Worm (Caenorhabditis elegans) whole organism, L1 larva: Measurements from ENCODE around the gene pho-14.

ENCODE experiments used
- C04F5.9 ChIP-seq: sonication (generic microtip); optimal IDR thresholded peaks from 2 replicates; lab custom pipeline; 2016; ENCODE audit warnings: missing genetic modification characterization, missing compliant biosample characterization
- C16A3.4 ChIP-seq: fragments of 150-350 bp; optimal IDR thresholded peaks from 2 replicates; lab custom pipeline; 2014; ENCODE audit warnings: missing biosample characterization, missing genetic modification characterization
- F16B12.6 ChIP-seq: fragments of 150-350 bp; optimal IDR thresholded peaks from 2 replicates; lab custom pipeline; 2014; ENCODE audit warnings: missing biosample characterization, missing genetic modification characterization
- Y116A8C.19 ChIP-seq: sonication (generic microtip); optimal IDR thresholded peaks from 2 replicates; lab custom pipeline; 2016; ENCODE audit warnings: missing compliant biosample characterization, missing genetic modification characterization, borderline replicate concordance
- alr-1 ChIP-seq: fragments of 200-800 bp; sonication (Bioruptor generic); optimal IDR thresholded peaks from 2 replicates; lab custom pipeline; 2018; ENCODE audit warnings: borderline replicate concordance, mild to moderate bottlenecking, missing genetic modification characterization, missing compliant biosample characterization
- aly-2 ChIP-seq: fragments of 150-350 bp; optimal IDR thresholded peaks from 2 replicates; lab custom pipeline; 2014; ENCODE audit warnings: missing biosample characterization, missing genetic modification characterization
- ceh-63 ChIP-seq: fragments of 200-800 bp; sonication (Bioruptor generic); optimal IDR thresholded peaks from 2 replicates; lab custom pipeline; 2018; ENCODE audit warnings: mild to moderate bottlenecking, missing genetic modification characterization, missing compliant biosample characterization
- ceh-8 ChIP-seq: fragments of 200-800 bp; sonication (Bioruptor generic); optimal IDR thresholded peaks from 2 replicates; lab custom pipeline; 2018; ENCODE audit warnings: mild to moderate bottlenecking, missing genetic modification characterization, moderate library complexity, missing compliant biosample characterization
- ceh-82 ChIP-seq, 3 experiments: fragments of 150-350 bp in 1 of 3; sonication (generic microtip) in 2 of 3; optimal IDR thresholded peaks; 2 replicates each; lab custom pipeline; 2014 to 2017; ENCODE audit warnings: missing biosample characterization in 3 of 3, missing genetic modification characterization in 3 of 3
- ceh-90 ChIP-seq: sonication (generic microtip); optimal IDR thresholded peaks from 2 replicates; lab custom pipeline; 2016; ENCODE audit warnings: missing genetic modification characterization, missing compliant biosample characterization
- ces-1 ChIP-seq: fragments of 150-350 bp; optimal IDR thresholded peaks from 2 replicates; lab custom pipeline; 2014; ENCODE audit warnings: missing biosample characterization, missing genetic modification reagents, missing genetic modification characterization
- dpl-1 ChIP-seq, 3 experiments: fragments of 150-350 bp in 2 of 3; sonication (generic microtip) in 1 of 3; optimal IDR thresholded peaks; 2 replicates each; lab custom pipeline; 2014 to 2017; ENCODE audit warnings: missing biosample characterization in 3 of 3, missing genetic modification characterization in 3 of 3, missing genetic modification reagents in 3 of 3
- dsc-1 ChIP-seq: sonication (generic microtip); optimal IDR thresholded peaks from 2 replicates; lab custom pipeline; 2016; ENCODE audit warnings: mild to moderate bottlenecking, missing genetic modification characterization, missing compliant biosample characterization
- efl-1 ChIP-seq, 4 experiments: fragments of 150-350 bp; optimal IDR thresholded peaks in 3 of 4; peaks in 1 of 4; 1 replicate in 1 of 4; 2 replicates in 3 of 4; lab custom pipeline; 2014; ENCODE audit warnings: missing biosample characterization in 2 of 4, missing genetic modification characterization in 2 of 4, missing genetic modification reagents in 2 of 4
- efl-3 ChIP-seq: fragments of 200-800 bp; sonication (Bioruptor generic); optimal IDR thresholded peaks from 2 replicates; lab custom pipeline; 2018; ENCODE audit warnings: mild to moderate bottlenecking, missing genetic modification characterization, missing compliant biosample characterization
- egl-13 ChIP-seq: sonication (generic microtip); optimal IDR thresholded peaks from 2 replicates; lab custom pipeline; 2016; ENCODE audit warnings: missing genotype, missing genetic modification reagents, missing genetic modification characterization, missing compliant biosample characterization
- egl-27 ChIP-seq, 2 experiments: fragments of 150-350 bp in 1 of 2; sonication (generic microtip); optimal IDR thresholded peaks; 3 replicates each; lab custom pipeline; 2017 to 2018; ENCODE audit warnings: missing biosample characterization in 2 of 2, missing genetic modification characterization in 2 of 2, missing genetic modification reagents in 2 of 2
- elt-2 ChIP-seq: sonication (generic microtip); optimal IDR thresholded peaks from 2 replicates; lab custom pipeline; 2016; ENCODE audit warnings: missing genetic modification characterization, mild to moderate bottlenecking, inconsistent platforms, missing compliant biosample characterization, missing genetic modification reagents
- fkh-10 ChIP-seq: sonication (generic microtip); optimal IDR thresholded peaks from 2 replicates; lab custom pipeline; 2017; ENCODE audit warnings: missing biosample characterization, missing genetic modification reagents, missing genetic modification characterization
- fkh-4 ChIP-seq: sonication (generic microtip); optimal IDR thresholded peaks from 2 replicates; lab custom pipeline; 2016; ENCODE audit warnings: missing compliant biosample characterization, missing genetic modification characterization, borderline replicate concordance
- fos-1 ChIP-seq: fragments of 150-350 bp; optimal IDR thresholded peaks from 2 replicates; lab custom pipeline; 2014; ENCODE audit warnings: missing biosample characterization, missing genetic modification characterization
- jun-1 ChIP-seq: fragments of 150-350 bp; optimal IDR thresholded peaks from 2 replicates; lab custom pipeline; 2014; ENCODE audit warnings: missing biosample characterization, missing genetic modification reagents, missing genetic modification characterization
- lin-14 ChIP-seq: fragments of 200-800 bp; sonication (Bioruptor generic); optimal IDR thresholded peaks from 2 replicates; lab custom pipeline; 2018; ENCODE audit warnings: mild to moderate bottlenecking, missing genetic modification characterization, moderate library complexity, missing compliant biosample characterization
- lin-15B ChIP-seq: fragments of 150-350 bp; sonication (generic microtip); optimal IDR thresholded peaks from 3 replicates; lab custom pipeline; 2014; ENCODE audit warnings: missing biosample characterization, missing genetic modification characterization
- lin-35 ChIP-seq, 2 experiments: fragments of 150-350 bp; optimal IDR thresholded peaks; 2 replicates each; lab custom pipeline; 2014; ENCODE audit warnings: missing biosample characterization in 2 of 2, missing genetic modification characterization in 2 of 2, missing genetic modification reagents in 2 of 2
- lir-3 ChIP-seq: sonication (generic microtip); optimal IDR thresholded peaks from 2 replicates; lab custom pipeline; 2016; ENCODE audit warnings: mild to moderate bottlenecking, missing genetic modification characterization, moderate library complexity, missing compliant biosample characterization; ENCODE audit not compliant: poor library complexity
- mab-9 ChIP-seq: fragments of 200-800 bp; sonication (Bioruptor generic); IDR thresholded peaks from 2 replicates; pipeline ENCODE4 v1.3.6; 2022; ENCODE audit warnings: missing genetic modification reagents, missing genetic modification characterization, missing compliant biosample characterization
- mef-2 ChIP-seq: fragments of 150-350 bp; optimal IDR thresholded peaks from 2 replicates; lab custom pipeline; 2014; ENCODE audit warnings: missing biosample characterization, missing genetic modification characterization
- nhr-12 ChIP-seq: sonication (generic microtip); optimal IDR thresholded peaks from 2 replicates; lab custom pipeline; 2017; ENCODE audit warnings: missing biosample characterization, missing genetic modification characterization
- nhr-237 ChIP-seq: fragments of 150-350 bp; optimal IDR thresholded peaks from 2 replicates; lab custom pipeline; 2014; ENCODE audit warnings: missing biosample characterization, missing genetic modification characterization
- nhr-28 ChIP-seq: fragments of 150-350 bp; optimal IDR thresholded peaks from 2 replicates; lab custom pipeline; 2014; ENCODE audit warnings: missing biosample characterization, missing genetic modification characterization
- nhr-47 ChIP-seq: sonication (generic microtip); optimal IDR thresholded peaks from 2 replicates; lab custom pipeline; 2016; ENCODE audit warnings: mild to moderate bottlenecking, missing genetic modification characterization, moderate library complexity, missing compliant biosample characterization
- nhr-71 ChIP-seq: sonication (generic microtip); optimal IDR thresholded peaks from 2 replicates; lab custom pipeline; 2016; ENCODE audit warnings: mild to moderate bottlenecking, missing genetic modification characterization, moderate library complexity, missing compliant biosample characterization
- nhr-84 ChIP-seq: sonication (generic microtip); optimal IDR thresholded peaks from 2 replicates; lab custom pipeline; 2017; ENCODE audit warnings: missing biosample characterization, missing genetic modification characterization
- nhr-85 ChIP-seq: sonication (generic microtip); peaks from one replicate; lab custom pipeline; 2016; ENCODE audit warnings: missing genetic modification characterization, inconsistent platforms, missing compliant biosample characterization
- pag-3 ChIP-seq: sonication (generic microtip); optimal IDR thresholded peaks from 2 replicates; lab custom pipeline; 2017; ENCODE audit warnings: missing genetic modification characterization, mild to moderate bottlenecking, missing compliant biosample characterization, antibody characterized with exemption, borderline replicate concordance; ENCODE audit not compliant: insufficient read depth
- pax-3 ChIP-seq: fragments of 200-800 bp; sonication (Bioruptor generic); optimal IDR thresholded peaks from 2 replicates; lab custom pipeline; 2018; ENCODE audit warnings: mild to moderate bottlenecking, missing genetic modification characterization, moderate library complexity, missing compliant biosample characterization
- skn-1 ChIP-seq: fragments of 150-350 bp; optimal IDR thresholded peaks from 2 replicates; lab custom pipeline; 2014; ENCODE audit warnings: missing biosample characterization, missing genetic modification characterization
- snpc-4 ChIP-seq: fragments of 150-350 bp; optimal IDR thresholded peaks from 2 replicates; lab custom pipeline; 2014; ENCODE audit warnings: missing biosample characterization, missing genetic modification characterization
- snu-23 ChIP-seq: sonication (generic microtip); optimal IDR thresholded peaks from 2 replicates; lab custom pipeline; 2016; ENCODE audit warnings: missing genetic modification characterization, missing compliant biosample characterization
- swsn-7 ChIP-seq: sonication (generic microtip); optimal IDR thresholded peaks from 2 replicates; lab custom pipeline; 2016; ENCODE audit warnings: missing genetic modification characterization, missing compliant biosample characterization
- tlp-1 ChIP-seq: fragments of 150-350 bp; optimal IDR thresholded peaks from 2 replicates; lab custom pipeline; 2014; ENCODE audit warnings: missing biosample characterization, missing genetic modification characterization
- unc-62 ChIP-seq: fragments of 150-350 bp; optimal IDR thresholded peaks from 2 replicates; lab custom pipeline; 2014; ENCODE audit warnings: missing biosample characterization, missing genetic modification reagents, missing genetic modification characterization
- unc-86 ChIP-seq: sonication (generic microtip); optimal IDR thresholded peaks from 2 replicates; lab custom pipeline; 2016; ENCODE audit warnings: missing genetic modification characterization, missing compliant biosample characterization
- vab-15 ChIP-seq: sonication (generic microtip); optimal IDR thresholded peaks from 2 replicates; lab custom pipeline; 2017; ENCODE audit warnings: missing genotype, mild to moderate bottlenecking, missing genetic modification characterization, missing compliant biosample characterization
- ztf-11 ChIP-seq, 2 experiments: sonication (generic microtip); optimal IDR thresholded peaks; 2 replicates each; lab custom pipeline; 2016 to 2017; ENCODE audit warnings: missing genetic modification characterization in 2 of 2, missing biosample characterization in 1 of 2, missing compliant biosample characterization in 1 of 2
- ztf-4 ChIP-seq: fragments of 150-350 bp; optimal IDR thresholded peaks from 2 replicates; lab custom pipeline; 2014; ENCODE audit warnings: missing biosample characterization, missing genetic modification characterization

Gene pho-14

DNA sequence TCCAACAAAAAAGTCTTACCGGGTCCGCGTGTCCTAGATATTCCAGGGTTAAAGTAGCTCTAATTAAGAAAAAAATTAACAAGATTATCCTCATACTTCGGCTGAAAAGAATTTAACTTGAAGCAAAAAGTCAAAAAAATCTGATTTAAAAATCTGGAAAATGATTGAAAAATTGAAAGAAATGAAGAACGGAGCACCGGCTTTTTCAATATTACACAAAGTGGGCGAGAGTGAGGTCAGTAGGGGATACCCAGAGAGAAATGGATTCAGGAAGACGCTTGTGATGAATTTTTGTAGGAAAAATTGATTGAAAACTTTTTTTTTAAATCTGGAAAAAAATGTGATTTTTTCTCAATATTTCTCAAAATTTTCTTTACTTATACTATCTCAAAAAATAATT is at the start of gene pho-14:
TSS of gene pho-14 (minus strand) at position 101 of the 400 bp plus-strand sequence.
- TF ChIP-seq swsn-7 (tag; lab: Kevin White, UChicago) (no peak), skn-1 (no peak), ceh-90 (no peak), ceh-82 (tag; optimal IDR thresholded peaks at IDR 0.05; lab: Kevin White, UChicago) (no peak), ceh-63 (no peak), elt-2 (tag; lab: Kevin White, UChicago) (no peak), lir-3 (tag; lab: Kevin White, UChicago) (no peak), tlp-1 (tag; lab: Kevin White, UChicago) (no peak), dpl-1 (GFP tag; optimal IDR thresholded peaks at IDR 0.05; lab: Kevin White, UChicago) (no peak), Y116A8C.19 (tag; lab: Kevin White, UChicago) (no peak), nhr-85 (no peak), fkh-4 (no peak), pag-3 (no peak), lin-14 (GFP tag; lab: Kevin White, UChicago) (no peak)

- TF ChIP-seq mef-2 (no peak), swsn-7 (tag; lab: Kevin White, UChicago) (no peak), nhr-47 (tag; lab: Kevin White, UChicago) (no peak), pax-3 (tag; lab: Kevin White, UChicago) (no peak), efl-1 (optimal IDR thresholded peaks at IDR 0.05; lab: Kevin White, UChicago) (no peak), efl-1 (GFP tag; optimal IDR thresholded peaks at IDR 0.05 in 1 of 2; lab: Kevin White, UChicago) (no peak), aly-2 (tag; lab: Kevin White, UChicago) (no peak), snu-23 (no peak), skn-1 (no peak), ceh-82 (tag; optimal IDR thresholded peaks at IDR 0.05; lab: Kevin White, UChicago) (no peak), efl-3 (GFP tag; lab: Kevin White, UChicago) (no peak), snpc-4 (tag; lab: Kevin White, UChicago) (no peak), C04F5.9 (no peak), alr-1 (tag; lab: Kevin White, UChicago) (no peak), unc-62 (GFP tag; lab: Kevin White, UChicago) (no peak), nhr-28 (tag; lab: Kevin White, UChicago) (no peak), nhr-237 (tag; lab: Kevin White, UChicago) (no peak)
Measured at ce11 chrII:1149390-1149789, 48.8 kb upstream of the pho-14 start.

ce11 chrII:1143173-1143738 is 42.6 kb upstream of the pho-14 start:
- no peak for TF ChIP-seq nhr-84
- no peak for TF ChIP-seq unc-86 (tag; lab: Kevin White, UChicago)
- TF ChIP-seq vab-15 = no peak
- no peak for TF ChIP-seq ceh-8
- no peak for TF ChIP-seq nhr-12 (tag; lab: Kevin White, UChicago)
- TF ChIP-seq skn-1 = no peak
- no peak for TF ChIP-seq C16A3.4
- no peak for TF ChIP-seq mab-9 (GFP tag; lab: Robert Waterston, UW)
- no peak for TF ChIP-seq tlp-1 (tag; lab: Kevin White, UChicago)
- TF ChIP-seq ceh-82 (tag; optimal IDR thresholded peaks at IDR 0.05; lab: Kevin White, UChicago) = no peak
- peak in 1 of 2 experiments; percentile 42 for TF ChIP-seq lin-35 (GFP tag; optimal IDR thresholded peaks at IDR 0.05; lab: Kevin White, UChicago)
- TF ChIP-seq ceh-63 = no peak
- no peak for TF ChIP-seq fkh-4
- no peak for TF ChIP-seq fos-1 (tag; lab: Kevin White, UChicago)
- TF ChIP-seq dsc-1 (tag; lab: Kevin White, UChicago) = no peak
- TF ChIP-seq mef-2 = no peak
- no peak for TF ChIP-seq Y116A8C.19 (tag; lab: Kevin White, UChicago)
- no peak for TF ChIP-seq egl-13 (tag; lab: Kevin White, UChicago)
- TF ChIP-seq nhr-85 = peak; percentile 35
- no peak for TF ChIP-seq ces-1 (GFP tag; lab: Kevin White, UChicago)
- TF ChIP-seq lin-15B (tag; lab: Kevin White, UChicago) = no peak
- TF ChIP-seq F16B12.6 (tag; lab: Kevin White, UChicago) = no peak
- TF ChIP-seq ztf-11 (tag; optimal IDR thresholded peaks at IDR 0.05; lab: Kevin White, UChicago) = no peak
- TF ChIP-seq nhr-71 (tag; lab: Kevin White, UChicago) = peak; percentile 43
- TF ChIP-seq snu-23 = peak; percentile 2
- TF ChIP-seq egl-27 (tag; optimal IDR thresholded peaks at IDR 0.05; lab: Kevin White, UChicago) = no peak
- no peak for TF ChIP-seq fkh-10 (GFP tag; lab: Kevin White, UChicago)
- TF ChIP-seq ztf-4 (tag; lab: Kevin White, UChicago) = no peak
- no peak for TF ChIP-seq jun-1 (tag; lab: Kevin White, UChicago)
